Fruit fly (Drosophila melanogaster) whole organism, embryonic: ENCODE measurements around the gene CG33325.

Source experiments
- Awh ChIP-seq: fragments of 200-800 bp; sonication (Bioruptor generic); IDR thresholded peaks from 2 replicates; pipeline ENCODE4, ENCODE4 v1.3.6; 2022; ENCODE audit warnings: missing biosample characterization, missing genetic modification characterization
- Bdp1 ChIP-seq: fragments of 200-800 bp; sonication (Bioruptor generic); optimal IDR thresholded peaks from 3 replicates; lab custom pipeline; 2016; ENCODE audit warnings: missing biosample characterization, missing genetic modification characterization
- Bgb ChIP-seq: fragments of 200-800 bp; sonication (Bioruptor generic); IDR thresholded peaks from 2 replicates; pipeline ENCODE4 v1.3.6; 2022; ENCODE audit warnings: missing biosample characterization, missing genetic modification characterization; ENCODE audit not compliant: partially characterized antibody
- CG10366 ChIP-seq: fragments of 200-800 bp; sonication (Bioruptor generic); IDR thresholded peaks from 2 replicates; pipeline ENCODE4 v1.3.6; 2022; ENCODE audit warnings: missing biosample characterization, missing genetic modification characterization
- CG11456 ChIP-seq: fragments of 200-800 bp; sonication (Bioruptor generic); IDR thresholded peaks from 3 replicates; pipeline ENCODE4 v1.3.6; 2022; ENCODE audit warnings: missing biosample characterization, missing genetic modification characterization
- CG11723 ChIP-seq: fragments of 200-800 bp; sonication (Bioruptor generic); optimal IDR thresholded peaks from 2 replicates; lab custom pipeline; 2017; ENCODE audit warnings: missing biosample characterization, mild to moderate bottlenecking, missing genetic modification characterization
- CG12071 ChIP-seq: fragments of 200-800 bp; sonication (Bioruptor generic); optimal IDR thresholded peaks from 3 replicates; lab custom pipeline; 2018; ENCODE audit warnings: missing biosample characterization, mild to moderate bottlenecking, missing genetic modification characterization
- CG12744 ChIP-seq: fragments of 200-800 bp; sonication (Bioruptor generic); optimal IDR thresholded peaks from 2 replicates; lab custom pipeline; 2016; ENCODE audit warnings: missing biosample characterization, missing genetic modification characterization
- CG12942 ChIP-seq: fragments of 200-800 bp; sonication (Bioruptor generic); optimal IDR thresholded peaks from 3 replicates; lab custom pipeline; 2016; ENCODE audit warnings: missing biosample characterization, missing genetic modification characterization
- CG14050 ChIP-seq: fragments of 200-800 bp; sonication (Bioruptor generic); IDR thresholded peaks from 3 replicates; pipeline ENCODE4 v1.3.6; 2022; ENCODE audit warnings: missing biosample characterization, missing genetic modification characterization
- CG16815 ChIP-seq: fragments of 200-800 bp; sonication (Bioruptor generic); optimal IDR thresholded peaks from 3 replicates; lab custom pipeline; 2017; ENCODE audit warnings: missing biosample characterization, mild to moderate bottlenecking, missing genetic modification characterization
- CG17186 ChIP-seq: fragments of 200-800 bp; sonication (Bioruptor generic); optimal IDR thresholded peaks from 3 replicates; lab custom pipeline; 2017; ENCODE audit warnings: missing biosample characterization, missing genetic modification reagents, missing genetic modification characterization
- CG18011 ChIP-seq: fragments of 200-800 bp; sonication (Bioruptor generic); optimal IDR thresholded peaks from 2 replicates; lab custom pipeline; 2017; ENCODE audit warnings: missing biosample characterization, missing genetic modification characterization, mild to moderate bottlenecking, moderate library complexity, missing genotype
- CG18619 ChIP-seq: fragments of 200-800 bp; sonication (Bioruptor generic); optimal IDR thresholded peaks from 3 replicates; lab custom pipeline; 2017; ENCODE audit warnings: missing biosample characterization, mild to moderate bottlenecking, missing genetic modification characterization
- CG2199 ChIP-seq: fragments of 200-800 bp; sonication (Bioruptor generic); IDR thresholded peaks from 3 replicates; pipeline ENCODE4 v1.3.6; 2022; ENCODE audit warnings: missing biosample characterization, missing genetic modification characterization
- CG2202 ChIP-seq: fragments of 200-800 bp; sonication (Bioruptor generic); optimal IDR thresholded peaks from 2 replicates; lab custom pipeline; 2018; ENCODE audit warnings: missing biosample characterization, mild to moderate bottlenecking, missing genetic modification characterization
- CG30431 ChIP-seq: fragments of 200-800 bp; sonication (Bioruptor generic); optimal IDR thresholded peaks from 2 replicates; lab custom pipeline; 2017; ENCODE audit warnings: missing biosample characterization, missing genetic modification characterization
- CG31388 ChIP-seq: fragments of 200-800 bp; sonication (Bioruptor generic); optimal IDR thresholded peaks from 2 replicates; lab custom pipeline; 2016; ENCODE audit warnings: missing biosample characterization, missing genetic modification characterization
- CG3163 ChIP-seq: fragments of 200-800 bp; sonication (Bioruptor generic); optimal IDR thresholded peaks from 3 replicates; lab custom pipeline; 2016; ENCODE audit warnings: missing biosample characterization, missing genetic modification characterization
- CG32767 ChIP-seq: fragments of 200-800 bp; sonication (Bioruptor generic); IDR thresholded peaks from 2 replicates; pipeline ENCODE4 v1.3.6; 2022; ENCODE audit warnings: missing biosample characterization, missing genetic modification characterization
- CG33213 ChIP-seq: fragments of 200-800 bp; sonication (Bioruptor generic); optimal IDR thresholded peaks from 3 replicates; lab custom pipeline; 2016; ENCODE audit warnings: missing biosample characterization, missing genetic modification characterization
- CG34376 ChIP-seq: fragments of 200-800 bp; sonication (Bioruptor generic); optimal IDR thresholded peaks from 2 replicates; lab custom pipeline; 2018; ENCODE audit warnings: missing biosample characterization, mild to moderate bottlenecking, missing genetic modification characterization
- CG34422 ChIP-seq: fragments of 200-800 bp; sonication (Bioruptor generic); IDR thresholded peaks from 3 replicates; pipeline ENCODE4 v1.3.6; 2022; ENCODE audit warnings: missing biosample characterization, missing genetic modification characterization
- CG3838 ChIP-seq: fragments of 200-800 bp; sonication (Bioruptor generic); optimal IDR thresholded peaks from 3 replicates; lab custom pipeline; 2016; ENCODE audit warnings: missing biosample characterization, missing genetic modification characterization
- CG5953 ChIP-seq: fragments of 200-800 bp; sonication (Bioruptor generic); IDR thresholded peaks from 2 replicates; pipeline ENCODE4 v1.3.6; 2022; ENCODE audit warnings: missing biosample characterization, missing genetic modification characterization
- CG6254 ChIP-seq: fragments of 200-800 bp; sonication (Bioruptor generic); optimal IDR thresholded peaks from 3 replicates; lab custom pipeline; 2017; ENCODE audit warnings: mild to moderate bottlenecking, missing biosample characterization, missing genetic modification reagents, missing genetic modification characterization
- CG8281 ChIP-seq: fragments of 200-800 bp; sonication (Bioruptor generic); optimal IDR thresholded peaks from 2 replicates; lab custom pipeline; 2018; ENCODE audit warnings: missing biosample characterization, mild to moderate bottlenecking, missing genetic modification characterization, moderate library complexity
- CHES-1-like ChIP-seq: fragments of 200-800 bp; sonication (Bioruptor generic); optimal IDR thresholded peaks from 2 replicates; lab custom pipeline; 2016; ENCODE audit warnings: missing biosample characterization, missing genetic modification characterization
- Doc3 ChIP-seq: fragments of 200-800 bp; sonication (Bioruptor generic); IDR thresholded peaks from 3 replicates; pipeline ENCODE4 v1.3.6; 2022; ENCODE audit warnings: missing biosample characterization, missing genetic modification characterization; ENCODE audit not compliant: partially characterized antibody
- H15 ChIP-seq: fragments of 200-800 bp; sonication (Bioruptor generic); IDR thresholded peaks from 3 replicates; pipeline ENCODE4 v1.3.6; 2022; ENCODE audit warnings: missing biosample characterization, missing genetic modification characterization
- Rx ChIP-seq: fragments of 200-800 bp; sonication (Bioruptor generic); IDR thresholded peaks from 2 replicates; pipeline ENCODE4 v1.3.6; 2022; ENCODE audit warnings: missing biosample characterization, missing genetic modification characterization
- Scr ChIP-seq: fragments of 200-800 bp; sonication (Bioruptor generic); IDR thresholded peaks from 2 replicates; pipeline ENCODE4 v1.3.6; 2022; ENCODE audit warnings: missing biosample characterization, missing genetic modification characterization; ENCODE audit not compliant: partially characterized antibody
- Spps ChIP-seq: fragments of 200-800 bp; sonication (Bioruptor generic); optimal IDR thresholded peaks from 2 replicates; lab custom pipeline; 2018; ENCODE audit warnings: missing biosample characterization, mild to moderate bottlenecking, missing genetic modification characterization
- Vsx1 ChIP-seq: fragments of 200-800 bp; sonication (Bioruptor generic); optimal IDR thresholded peaks from 2 replicates; lab custom pipeline; 2017; ENCODE audit warnings: missing biosample characterization, mild to moderate bottlenecking, missing genetic modification characterization, missing genetic modification reagents
- amos ChIP-seq: fragments of 200-800 bp; sonication (Bioruptor generic); IDR thresholded peaks from 2 replicates; pipeline ENCODE4 v1.3.6; 2022; ENCODE audit warnings: missing biosample characterization, missing genetic modification characterization; ENCODE audit not compliant: partially characterized antibody
- bowl ChIP-seq: fragments of 200-800 bp; sonication (Bioruptor generic); IDR thresholded peaks from 2 replicates; pipeline ENCODE4 v1.3.6; 2022; ENCODE audit warnings: missing biosample characterization, missing genetic modification characterization
- btn ChIP-seq: fragments of 200-800 bp; sonication (Bioruptor generic); optimal IDR thresholded peaks from 2 replicates; lab custom pipeline; 2016; ENCODE audit warnings: missing biosample characterization, missing genetic modification characterization
- ci ChIP-seq: fragments of 200-800 bp; sonication (Bioruptor generic); IDR thresholded peaks from 3 replicates; pipeline ENCODE4 v1.3.6; 2022; ENCODE audit warnings: missing biosample characterization, missing genetic modification characterization
- crol ChIP-seq: fragments of 200-800 bp; sonication (Bioruptor generic); IDR thresholded peaks from 2 replicates; pipeline ENCODE4 v1.3.6; 2022; ENCODE audit warnings: missing biosample characterization, missing genetic modification characterization
- da ChIP-seq: fragments of 200-800 bp; sonication (Bioruptor generic); optimal IDR thresholded peaks from 2 replicates; lab custom pipeline; 2016; ENCODE audit warnings: missing biosample characterization, missing genetic modification characterization
- dati ChIP-seq: fragments of 200-800 bp; sonication (Bioruptor generic); IDR thresholded peaks from 2 replicates; pipeline ENCODE4 v1.3.6; 2022; ENCODE audit warnings: missing biosample characterization, missing genetic modification characterization
- ftz-f1 ChIP-seq: fragments of 200-800 bp; sonication (Bioruptor generic); optimal IDR thresholded peaks from 2 replicates; lab custom pipeline; 2016; ENCODE audit warnings: missing biosample characterization, missing genetic modification characterization
- her ChIP-seq: fragments of 200-800 bp; sonication (Bioruptor generic); optimal IDR thresholded peaks from 2 replicates; lab custom pipeline; 2016; ENCODE audit warnings: missing biosample characterization, missing genetic modification characterization
- ken ChIP-seq: fragments of 200-800 bp; sonication (Bioruptor generic); IDR thresholded peaks from 3 replicates; pipeline ENCODE4 v1.3.6; 2022; ENCODE audit warnings: missing biosample characterization, missing genetic modification characterization
- luna ChIP-seq: fragments of 200-800 bp; sonication (Bioruptor generic); optimal IDR thresholded peaks from 2 replicates; lab custom pipeline; 2016; ENCODE audit warnings: missing biosample characterization, missing genetic modification characterization
- phol ChIP-seq: fragments of 200-800 bp; sonication (Bioruptor generic); optimal IDR thresholded peaks from 3 replicates; lab custom pipeline; 2018; ENCODE audit warnings: missing biosample characterization, mild to moderate bottlenecking, missing genetic modification characterization, moderate library complexity
- run ChIP-seq: fragments of 200-800 bp; sonication (Bioruptor generic); optimal IDR thresholded peaks from 3 replicates; lab custom pipeline; 2018; ENCODE audit warnings: missing biosample characterization, mild to moderate bottlenecking, missing genetic modification characterization
- scrt ChIP-seq: fragments of 200-800 bp; sonication (Bioruptor generic); optimal IDR thresholded peaks from 2 replicates; lab custom pipeline; 2018; ENCODE audit warnings: missing biosample characterization, mild to moderate bottlenecking, missing genetic modification characterization, moderate library complexity
- sima ChIP-seq: fragments of 200-800 bp; sonication (Bioruptor generic); optimal IDR thresholded peaks from 2 replicates; lab custom pipeline; 2016; ENCODE audit warnings: missing biosample characterization, missing genetic modification characterization
- tin ChIP-seq: fragments of 200-800 bp; sonication (Bioruptor generic); optimal IDR thresholded peaks from 3 replicates; lab custom pipeline; 2016; ENCODE audit warnings: missing biosample characterization, missing genetic modification characterization
- tll ChIP-seq, 2 experiments: fragments of 200-800 bp in 1 of 2; fragments of >200 bp in 1 of 2; sonication (Bioruptor generic) in 1 of 2; optimal IDR thresholded peaks; 2 replicates each; lab custom pipeline; 2017 to 2019; ENCODE audit warnings: missing biosample characterization in 2 of 2, missing genetic modification characterization in 2 of 2, mild to moderate bottlenecking in 1 of 2, moderate library complexity in 1 of 2

The CG33325 gene

DNA sequence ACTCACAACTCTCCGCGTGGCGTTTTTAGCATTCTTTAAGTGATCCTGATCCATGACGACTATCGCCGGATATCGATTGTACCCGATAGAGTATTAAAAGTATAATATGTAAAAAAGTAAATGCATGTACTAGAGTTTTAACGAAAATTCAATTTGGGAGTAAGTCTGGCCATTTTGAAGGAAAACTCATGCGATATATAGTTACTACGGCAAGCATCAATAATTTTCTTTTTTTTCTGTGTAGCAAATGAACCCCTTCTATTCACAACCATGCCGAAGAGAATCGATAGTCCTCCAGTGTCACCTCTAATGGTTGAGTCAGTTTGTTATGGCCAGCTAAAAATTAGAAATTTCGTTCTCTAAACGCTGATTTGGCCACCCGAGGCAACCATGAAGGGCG is 27.1 kb downstream of the CG33325 start, which contains the start of the genes Sys1 and Dhod (continued):
- TF ChIP-seq CG18011 (GFP tag; lab: Kevin White, UChicago) (peak; percentile 60), tll (GFP tag; optimal IDR thresholded peaks at IDR 0.05; lab: Kevin White, UChicago) (peak in 1 of 2 experiments; percentile 25), CG17186 (GFP tag; lab: Kevin White, UChicago) (peak; percentile 53), luna (GFP tag; lab: Kevin White, UChicago) (no peak), her (peak; percentile 60), tin (GFP tag; lab: Kevin White, UChicago) (peak; percentile 63), amos (GFP tag; lab: Robert Waterston, UW) (peak; percentile 78), ci (GFP tag; lab: Robert Waterston, UW) (peak; percentile 30; the same call in 1 of the 3 replicates), Doc3 (GFP tag; lab: Robert Waterston, UW) (peak; percentile 87), CG34376 (GFP tag; lab: Kevin White, UChicago) (peak; percentile 46), CG33213 (peak; percentile 48), CG16815 (peak; percentile 16), CG2202 (tag; lab: Kevin White, UChicago) (no peak), btn (GFP tag; lab: Kevin White, UChicago) (no peak), phol (tag; lab: Kevin White, UChicago) (peak; percentile 74), CG3838 (GFP tag; lab: Kevin White, UChicago) (no peak), Awh (0 out of 2 replicates have a peak, but pooled peaks have one; percentile 48), CG11456 (GFP tag; lab: Robert Waterston, UW) (peak; percentile 67; the same call in 2 of the 3 replicates), ken (no peak; the same call in 2 of the 3 replicates), CHES-1-like (GFP tag; lab: Kevin White, UChicago) (peak; percentile 65), CG31388 (GFP tag; lab: Kevin White, UChicago) (peak; percentile 4), CG14050 (no peak), H15 (0 out of 3 replicates have a peak, but pooled peaks have one; percentile 37), CG2199 (no peak), CG30431 (no peak), da (no peak), CG10366 (GFP tag; lab: Robert Waterston, UW) (peak; percentile 43; the same call in 1 of the 2 replicates), CG5953 (GFP tag; lab: Robert Waterston, UW) (no peak), CG12942 (GFP tag; lab: Kevin White, UChicago) (peak; percentile 45), CG3163 (GFP tag; lab: Kevin White, UChicago) (peak; percentile 28), scrt (GFP tag; lab: Kevin White, UChicago) (peak; percentile 26), dati (GFP tag; lab: Robert Waterston, UW) (no peak), Spps (peak; percentile 15), CG12744 (peak; percentile 61), Scr (peak; percentile 91), CG11723 (GFP tag; lab: Kevin White, UChicago) (peak; percentile 24), crol (GFP tag; lab: Robert Waterston, UW) (no peak), CG32767 (GFP tag; lab: Robert Waterston, UW) (peak; percentile 65; the same call in 1 of the 2 replicates), CG34422 (GFP tag; lab: Robert Waterston, UW) (peak; percentile 85; the same call in 2 of the 3 replicates), CG18619 (peak; percentile 36), run (tag; lab: Kevin White, UChicago) (no peak), Rx (GFP tag; lab: Robert Waterston, UW) (0 out of 2 replicates have a peak, but pooled peaks have one; percentile 12), Bgb (peak; percentile 80), bowl (GFP tag; lab: Robert Waterston, UW) (no peak), CG8281 (tag; lab: Kevin White, UChicago) (no peak), Vsx1 (GFP tag; lab: Kevin White, UChicago) (no peak), CG6254 (GFP tag; lab: Kevin White, UChicago) (peak; percentile 12), ftz-f1 (GFP tag; lab: Kevin White, UChicago) (no peak), Bdp1 (peak; percentile 73), sima (GFP tag; lab: Kevin White, UChicago) (no peak), CG12071 (GFP tag; lab: Kevin White, UChicago) (no peak)
